Worm (Caenorhabditis elegans): ENCODE results near the gene Y38F1A.8.

DNA sequence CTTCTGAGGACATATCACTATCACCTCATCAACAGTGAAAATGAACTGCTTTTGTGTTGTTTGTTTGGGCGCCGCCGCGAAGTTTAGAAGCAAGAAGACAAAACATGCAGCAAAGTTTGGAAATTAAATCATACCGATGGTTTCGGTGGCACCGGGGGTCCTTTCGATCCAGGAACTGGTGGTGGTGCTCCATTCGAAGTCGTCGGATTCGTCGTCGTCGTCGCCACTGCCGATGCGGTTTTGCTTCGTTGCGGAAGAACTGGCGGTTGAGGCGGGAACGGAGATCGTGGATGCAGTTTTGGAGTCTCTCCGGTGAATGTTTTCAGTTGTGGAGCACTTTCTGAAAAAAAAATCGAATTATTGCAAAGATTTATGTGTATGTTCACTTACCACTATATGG lies 22.9 kb upstream of the Y38F1A.8 start:
- TF ChIP-seq ama-1 (optimal IDR thresholded peaks at IDR 0.05) (no peak), ceh-36 (tag; optimal IDR thresholded peaks at IDR 0.05) (no peak), tbx-11 (GFP tag; IDR thresholded peaks at IDR 0.05) (no peak), pes-1 (GFP tag; IDR thresholded peaks at IDR 0.05) (no peak), hmg-4 (GFP tag; optimal IDR thresholded peaks at IDR 0.05) (no peak), sea-1 (GFP tag; conservative IDR thresholded peaks at IDR 0.05) (no peak), B0310.2 (tag; optimal IDR thresholded peaks at IDR 0.05) (no peak), aly-1 (tag; optimal IDR thresholded peaks at IDR 0.05) (no peak), F13C5.2 (tag; optimal IDR thresholded peaks at IDR 0.05) (no peak), hnd-1 (tag; optimal IDR thresholded peaks at IDR 0.05) (no peak), tra-4 (tag; optimal IDR thresholded peaks at IDR 0.05) (no peak), scrt-1 (GFP tag; IDR thresholded peaks at IDR 0.05) (no peak), hmbx-1 (tag; optimal IDR thresholded peaks at IDR 0.05) (no peak), tbx-37 (GFP tag; conservative IDR thresholded peaks at IDR 0.05) (no peak)

All from whole organism, early embryonic.